Fruit fly (Drosophila melanogaster) Kc167 (cell line): ENCODE measurements around the gene fng.

Source experiments
- Myc ChIP-seq: fragments of >200 bp; optimal IDR thresholded peaks from 2 replicates; lab custom pipeline; 2017; ENCODE audit warnings: missing external identifiers
- Sin3A ChIP-seq: fragments of >200 bp; optimal IDR thresholded peaks from 2 replicates; lab custom pipeline; 2018; ENCODE audit warnings: missing external identifiers
- h ChIP-seq: fragments of >200 bp; optimal IDR thresholded peaks from 3 replicates; lab custom pipeline; 2018; ENCODE audit warnings: missing external identifiers
- insv ChIP-seq: fragments of >200 bp; optimal IDR thresholded peaks from 3 replicates; lab custom pipeline; 2018; ENCODE audit warnings: missing external identifiers
- psq ChIP-seq: fragments of >200 bp; optimal IDR thresholded peaks from 2 replicates; lab custom pipeline; 2017; ENCODE audit warnings: missing external identifiers
- ttk ChIP-seq: sonication (Bioruptor generic); optimal IDR thresholded peaks from 2 replicates; lab custom pipeline; 2017; ENCODE audit warnings: missing external identifiers

fng gene

DNA sequence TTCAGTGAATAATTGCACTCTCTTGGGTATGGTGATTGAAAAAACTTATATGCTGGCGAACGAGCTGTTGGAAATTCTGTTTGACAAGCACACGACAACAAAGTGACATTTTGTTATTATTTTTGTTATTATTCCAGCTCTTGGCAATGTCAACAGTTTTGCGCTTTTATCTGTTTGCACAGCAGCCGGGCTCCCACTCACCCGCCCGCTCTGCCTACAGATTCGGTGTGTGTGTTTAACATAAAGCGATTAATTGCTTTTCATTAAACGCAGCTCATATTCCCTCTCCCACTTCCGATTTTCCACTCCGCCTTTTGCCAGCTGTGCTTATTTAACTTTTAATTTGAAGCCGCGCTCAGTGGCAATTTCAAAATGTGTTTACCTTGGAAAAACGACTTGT lies 48.3 kb downstream of the fng start:
- no peak for TF ChIP-seq Myc
- TF ChIP-seq Sin3A (lab: Kevin White, UChicago): no peak
- TF ChIP-seq psq (lab: Kevin White, UChicago): no peak
- no peak for TF ChIP-seq h (lab: Kevin White, UChicago)
- TF ChIP-seq ttk: no peak
- no peak for TF ChIP-seq insv (lab: Kevin White, UChicago)

DNA sequence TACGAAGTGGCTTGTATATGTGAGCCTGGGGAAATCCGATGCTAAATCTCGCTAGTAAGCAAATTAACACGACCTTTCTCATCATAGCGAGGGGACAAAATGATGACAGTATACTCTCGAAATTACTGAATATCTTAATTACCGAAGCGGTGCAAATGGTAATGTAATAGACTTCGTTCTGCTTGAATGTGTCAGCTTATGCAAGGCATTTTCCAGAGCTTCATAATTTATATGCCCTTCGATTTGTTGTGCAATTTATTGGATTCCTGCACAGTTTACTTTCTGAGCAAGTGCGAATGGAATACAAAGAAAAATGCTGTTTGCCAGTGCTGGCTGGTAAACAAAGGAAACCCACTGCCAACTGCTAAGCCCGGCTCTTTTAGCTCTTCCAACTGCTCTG lies 52.0 kb downstream of the fng start, which contains the start of the genes Sfp77F and CG43931:
Gene Sfp77F (minus strand): TSS at position 101 of the 400 bp plus-strand sequence.
Gene CG43931 (plus strand): TSS at position 241 of the 400 bp plus-strand sequence.
- no peak for TF ChIP-seq insv (lab: Kevin White, UChicago)
- TF ChIP-seq psq (lab: Kevin White, UChicago): no peak
- TF ChIP-seq Myc: no peak
- no peak for TF ChIP-seq ttk
- no peak for TF ChIP-seq Sin3A (lab: Kevin White, UChicago)
- TF ChIP-seq h (lab: Kevin White, UChicago): no peak

dm6 chr3L:20885172-20885571 lies 64.1 kb downstream of the fng start, which contains the start of gene CG32432:
Gene CG32432, minus strand, starts transcription at chr3L:20885188.
- TF ChIP-seq Sin3A (lab: Kevin White, UChicago): no peak
- TF ChIP-seq psq (lab: Kevin White, UChicago): no peak
- no peak for TF ChIP-seq Myc
- no peak for TF ChIP-seq ttk
- TF ChIP-seq insv (lab: Kevin White, UChicago): no peak
- no peak for TF ChIP-seq h (lab: Kevin White, UChicago)

DNA sequence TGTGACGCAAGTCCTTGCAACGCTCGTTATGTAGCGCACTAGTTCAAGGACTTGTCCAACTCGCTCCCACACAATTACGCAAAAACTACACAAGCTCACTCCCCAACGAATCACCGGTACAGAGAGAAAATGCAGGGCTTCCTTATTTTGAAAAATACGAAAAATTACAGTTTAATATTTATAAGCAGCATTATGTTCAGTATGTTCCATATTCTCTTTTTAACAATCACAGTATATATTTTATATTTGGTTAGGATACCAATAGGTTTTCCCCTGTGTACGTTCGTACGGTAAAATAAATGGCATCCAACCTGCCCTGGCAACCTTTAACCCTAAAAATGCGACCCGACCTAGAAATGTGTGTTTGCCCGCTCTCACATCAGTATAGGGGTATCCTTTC lies 65.3 kb downstream of the fng start:
- TF ChIP-seq Myc: no peak
- TF ChIP-seq h (lab: Kevin White, UChicago): no peak
- no peak for TF ChIP-seq insv (lab: Kevin White, UChicago)
- TF ChIP-seq psq (lab: Kevin White, UChicago): no peak
- TF ChIP-seq Sin3A (lab: Kevin White, UChicago): no peak
- TF ChIP-seq ttk: no peak
